Fruit fly (Drosophila melanogaster) S2 (cell line): Measurements from ENCODE around the gene Ppm1.

Experiments used
- CG8478 ChIP-seq: fragments of >200 bp; optimal IDR thresholded peaks from 2 replicates; lab custom pipeline; 2018
- CTCF ChIP-seq, 2 experiments: fragments of >200 bp; optimal IDR thresholded peaks; 2 replicates each; lab custom pipeline; 2018

dm6 chr3L:601559-602136 lies 20.5 kb downstream of the Ppm1 start:
- TF ChIP-seq CG8478 (lab: Kevin White, UChicago), result no peak
- TF ChIP-seq CTCF (optimal IDR thresholded peaks at IDR 0.05; lab: Kevin White, UChicago), result no peak
